Fruit fly (Drosophila melanogaster) whole organism, adult: ENCODE results near the gene Spn28B.
A peak's percentile ranks its signal among the peaks of the same experiment; 100 is the strongest.

Source experiments
- CG11617 ChIP-seq: fragments of 200-800 bp; sonication (Bioruptor generic); optimal IDR thresholded peaks from 2 replicates; lab custom pipeline; 2017; ENCODE audit warnings: mild to moderate bottlenecking, missing biosample characterization, missing genetic modification reagents, missing genetic modification characterization
- CG12768 ChIP-seq: fragments of 200-800 bp; sonication (Bioruptor generic); optimal IDR thresholded peaks from 2 replicates; lab custom pipeline; 2017; ENCODE audit warnings: missing biosample characterization, missing genetic modification characterization, mild to moderate bottlenecking, moderate library complexity, missing genetic modification reagents
- CG14711 ChIP-seq: fragments of 200-800 bp; sonication (Bioruptor generic); optimal IDR thresholded peaks from 2 replicates; lab custom pipeline; 2018; ENCODE audit warnings: missing biosample characterization, mild to moderate bottlenecking, missing genetic modification characterization, moderate library complexity
- CG1620 ChIP-seq: fragments of 200-800 bp; sonication (Bioruptor generic); optimal IDR thresholded peaks from 2 replicates; lab custom pipeline; 2016; ENCODE audit warnings: missing biosample characterization, missing genetic modification characterization
- CG33017 ChIP-seq: fragments of 200-800 bp; sonication (Bioruptor generic); optimal IDR thresholded peaks from 2 replicates; lab custom pipeline; 2018; ENCODE audit warnings: missing biosample characterization, mild to moderate bottlenecking, missing genetic modification characterization, moderate library complexity
- CG5204 ChIP-seq: fragments of 200-800 bp; sonication (Bioruptor generic); optimal IDR thresholded peaks from 2 replicates; lab custom pipeline; 2016; ENCODE audit warnings: missing biosample characterization, missing genetic modification characterization
- CG7045 ChIP-seq: fragments of 200-800 bp; sonication (Bioruptor generic); optimal IDR thresholded peaks from 2 replicates; lab custom pipeline; 2017; ENCODE audit warnings: missing biosample characterization, mild to moderate bottlenecking, missing genetic modification characterization
- CG7101 ChIP-seq: fragments of 200-800 bp; sonication (Bioruptor generic); optimal IDR thresholded peaks from 2 replicates; lab custom pipeline; 2018; ENCODE audit warnings: missing biosample characterization, mild to moderate bottlenecking, missing genetic modification characterization, moderate library complexity
- Clk ChIP-seq: fragments of 200-800 bp; sonication (Bioruptor generic); optimal IDR thresholded peaks from 2 replicates; lab custom pipeline; 2017; ENCODE audit warnings: missing biosample characterization, missing genetic modification characterization
- Crg-1 ChIP-seq: fragments of 200-800 bp; sonication (Bioruptor generic); optimal IDR thresholded peaks from 2 replicates; lab custom pipeline; 2016; ENCODE audit warnings: missing biosample characterization, missing genetic modification characterization
- Hr96 ChIP-seq: fragments of 200-800 bp; sonication (Bioruptor generic); optimal IDR thresholded peaks from 2 replicates; lab custom pipeline; 2016; ENCODE audit warnings: missing biosample characterization, missing genetic modification characterization
- Mnt ChIP-seq: fragments of 200-800 bp; sonication (Bioruptor generic); optimal IDR thresholded peaks from 2 replicates; lab custom pipeline; 2016; ENCODE audit warnings: missing biosample characterization, mild to moderate bottlenecking, missing genetic modification characterization
- bab1 ChIP-seq: fragments of 200-800 bp; sonication (Bioruptor generic); optimal IDR thresholded peaks from 3 replicates; lab custom pipeline; 2019; ENCODE audit warnings: missing biosample characterization, mild to moderate bottlenecking, missing genetic modification characterization, moderate library complexity
- cic ChIP-seq: fragments of 200-800 bp; sonication (Bioruptor generic); optimal IDR thresholded peaks from 2 replicates; lab custom pipeline; 2017; ENCODE audit warnings: missing biosample characterization, mild to moderate bottlenecking, missing genetic modification characterization, moderate library complexity
- cnc ChIP-seq, 2 experiments: fragments of >200 bp; optimal IDR thresholded peaks; 2 replicates each; lab custom pipeline; 2017
- kay ChIP-seq: fragments of 200-800 bp; sonication (Bioruptor generic); peaks from one replicate; lab custom pipeline; 2016; ENCODE audit warnings: missing biosample characterization, missing genetic modification characterization, borderline replicate concordance
- ovo ChIP-seq: fragments of 200-800 bp; sonication (Bioruptor generic); optimal IDR thresholded peaks from 2 replicates; lab custom pipeline; 2016; ENCODE audit warnings: missing biosample characterization, missing genetic modification characterization
- pad ChIP-seq: fragments of 200-800 bp; sonication (Bioruptor generic); optimal IDR thresholded peaks from 3 replicates; lab custom pipeline; 2017; ENCODE audit warnings: missing biosample characterization, missing genetic modification characterization, mild to moderate bottlenecking, moderate library complexity, missing genetic modification reagents
- tj ChIP-seq: fragments of 200-800 bp; sonication (Bioruptor generic); optimal IDR thresholded peaks from 3 replicates; lab custom pipeline; 2017; ENCODE audit warnings: missing biosample characterization, mild to moderate bottlenecking, missing genetic modification characterization, moderate library complexity
- toe ChIP-seq: fragments of 200-800 bp; sonication (Bioruptor generic); optimal IDR thresholded peaks from 2 replicates; lab custom pipeline; 2016; ENCODE audit warnings: missing biosample characterization, missing genetic modification characterization

Spn28B gene

dm6 chr2L:7597431-7597830, 15.7 kb downstream of the Spn28B start:
- TF ChIP-seq cic (no peak), Crg-1 (no peak), kay (GFP tag; lab: Kevin White, UChicago) (no peak), ovo (no peak), CG12768 (GFP tag; lab: Kevin White, UChicago) (no peak), cnc (optimal IDR thresholded peaks at IDR 0.05; lab: Kevin White, UChicago) (no peak), Clk (GFP tag; lab: Kevin White, UChicago) (no peak), bab1 (GFP tag; lab: Kevin White, UChicago) (no peak), pad (GFP tag; lab: Kevin White, UChicago) (no peak)

- TF ChIP-seq kay (GFP tag; lab: Kevin White, UChicago) (no peak), CG12768 (GFP tag; lab: Kevin White, UChicago) (no peak), tj (GFP tag; lab: Kevin White, UChicago) (no peak), Hr96 (no peak), CG7101 (tag; lab: Kevin White, UChicago) (no peak), cic (no peak), CG5204 (GFP tag; lab: Kevin White, UChicago) (no peak), toe (GFP tag; lab: Kevin White, UChicago) (no peak), CG11617 (no peak), Clk (GFP tag; lab: Kevin White, UChicago) (no peak), Mnt (GFP tag; lab: Kevin White, UChicago) (no peak), CG33017 (no peak), cnc (optimal IDR thresholded peaks at IDR 0.05; lab: Kevin White, UChicago) (no peak), CG7045 (GFP tag; lab: Kevin White, UChicago) (no peak), bab1 (GFP tag; lab: Kevin White, UChicago) (no peak), pad (GFP tag; lab: Kevin White, UChicago) (no peak), CG1620 (GFP tag; lab: Kevin White, UChicago) (no peak), CG14711 (no peak), ovo (no peak), Crg-1 (no peak)
Observed at dm6 chr2L:7598260-7598659, 16.5 kb downstream of the Spn28B start.

- no peak for TF ChIP-seq Hr96
- TF ChIP-seq Clk (GFP tag; lab: Kevin White, UChicago): no peak
- TF ChIP-seq CG5204 (GFP tag; lab: Kevin White, UChicago): no peak
- no peak for TF ChIP-seq cic
Observed at dm6 chr2L:7598697-7599096, 17.0 kb downstream of the Spn28B start.

- no peak for TF ChIP-seq CG33017
- TF ChIP-seq CG7045 (GFP tag; lab: Kevin White, UChicago): peak; percentile 10
- no peak for TF ChIP-seq tj (GFP tag; lab: Kevin White, UChicago)
- peak; percentile 17 for TF ChIP-seq CG5204 (GFP tag; lab: Kevin White, UChicago)
- TF ChIP-seq pad (GFP tag; lab: Kevin White, UChicago): no peak
Observed at dm6 chr2L:7601875-7602274, 20.2 kb downstream of the Spn28B start.

dm6 chr2L:7605300-7605699, 23.6 kb downstream of the Spn28B start, which contains the start of gene Cyp4d21:
Cyp4d21 (plus strand) TSS chr2L:7605600.
- TF ChIP-seq CG7045 (GFP tag; lab: Kevin White, UChicago) (no peak), CG33017 (no peak), pad (GFP tag; lab: Kevin White, UChicago) (no peak), CG11617 (no peak), Crg-1 (no peak), cnc (optimal IDR thresholded peaks at IDR 0.05; lab: Kevin White, UChicago) (no peak), kay (GFP tag; lab: Kevin White, UChicago) (no peak), tj (GFP tag; lab: Kevin White, UChicago) (no peak), toe (GFP tag; lab: Kevin White, UChicago) (no peak), Clk (GFP tag; lab: Kevin White, UChicago) (no peak), bab1 (GFP tag; lab: Kevin White, UChicago) (no peak), cic (no peak), CG1620 (GFP tag; lab: Kevin White, UChicago) (no peak), Hr96 (no peak), CG7101 (tag; lab: Kevin White, UChicago) (no peak)

dm6 chr2L:7608083-7608482, 26.4 kb downstream of the Spn28B start, which contains the start of gene CG6739:
CG6739 (plus strand) TSS chr2L:7608389.
- TF ChIP-seq cnc (optimal IDR thresholded peaks at IDR 0.05; lab: Kevin White, UChicago) (no peak), ovo (no peak), CG11617 (no peak), tj (GFP tag; lab: Kevin White, UChicago) (no peak), Hr96 (no peak), CG14711 (no peak), CG7101 (tag; lab: Kevin White, UChicago) (no peak), CG1620 (GFP tag; lab: Kevin White, UChicago) (no peak), CG5204 (GFP tag; lab: Kevin White, UChicago) (no peak), cic (no peak), CG33017 (no peak)

- TF ChIP-seq CG5204 (GFP tag; lab: Kevin White, UChicago): no peak
- no peak for TF ChIP-seq bab1 (GFP tag; lab: Kevin White, UChicago)
- no peak for TF ChIP-seq CG12768 (GFP tag; lab: Kevin White, UChicago)
- no peak for TF ChIP-seq CG1620 (GFP tag; lab: Kevin White, UChicago)
- TF ChIP-seq Clk (GFP tag; lab: Kevin White, UChicago): no peak
- TF ChIP-seq CG7101 (tag; lab: Kevin White, UChicago): no peak
- TF ChIP-seq CG11617: no peak
- no peak for TF ChIP-seq ovo
- TF ChIP-seq CG33017: no peak
- no peak for TF ChIP-seq cnc (optimal IDR thresholded peaks at IDR 0.05; lab: Kevin White, UChicago)
- TF ChIP-seq Hr96: no peak
- no peak for TF ChIP-seq pad (GFP tag; lab: Kevin White, UChicago)
Observed at dm6 chr2L:7611580-7611979, 29.9 kb downstream of the Spn28B start.
